Worm (Caenorhabditis elegans) whole organism, L4 larva: Measurements from ENCODE around the gene egl-10.

Experiments
- ama-1 ChIP-seq: fragments of 150-350 bp; optimal IDR thresholded peaks from 2 replicates; lab custom pipeline; 2014; ENCODE audit warnings: inconsistent platforms, mixed read lengths
- attf-4 ChIP-seq: sonication (generic microtip); optimal IDR thresholded peaks from 3 replicates; lab custom pipeline; 2017; ENCODE audit warnings: missing biosample characterization, missing genetic modification characterization
- daf-12 ChIP-seq: fragments of 150-350 bp; optimal IDR thresholded peaks from 2 replicates; lab custom pipeline; 2014; ENCODE audit warnings: missing biosample characterization, missing genetic modification reagents, missing genetic modification characterization
- dpl-1 ChIP-seq: fragments of 150-350 bp; optimal IDR thresholded peaks from 2 replicates; lab custom pipeline; 2014; ENCODE audit warnings: missing biosample characterization, missing genetic modification reagents, missing genetic modification characterization
- hlh-30 ChIP-seq: sonication (generic microtip); optimal IDR thresholded peaks from 2 replicates; lab custom pipeline; 2017; ENCODE audit warnings: antibody characterized with exemption, mild to moderate bottlenecking, missing genetic modification characterization, missing compliant biosample characterization; ENCODE audit not compliant: insufficient read depth
- lsy-2 ChIP-seq, 2 experiments: fragments of 150-350 bp in 1 of 2; sonication (generic microtip) in 1 of 2; optimal IDR thresholded peaks; 2 replicates each; lab custom pipeline; 2014 to 2017; ENCODE audit warnings: missing biosample characterization in 2 of 2, missing genetic modification characterization in 2 of 2
- nhr-11 ChIP-seq: fragments of 150-350 bp; optimal IDR thresholded peaks from 2 replicates; lab custom pipeline; 2014; ENCODE audit warnings: missing biosample characterization, missing genetic modification characterization
- nhr-28 ChIP-seq: fragments of 150-350 bp; optimal IDR thresholded peaks from 2 replicates; lab custom pipeline; 2014; ENCODE audit warnings: missing biosample characterization, missing genetic modification characterization
- nhr-6 ChIP-seq: fragments of 150-350 bp; optimal IDR thresholded peaks from 2 replicates; lab custom pipeline; 2014; ENCODE audit warnings: missing biosample characterization, missing genetic modification characterization
- nhr-76 ChIP-seq: fragments of 150-350 bp; optimal IDR thresholded peaks from 2 replicates; lab custom pipeline; 2014; ENCODE audit warnings: missing biosample characterization, missing genetic modification characterization
- unc-130 ChIP-seq: sonication (generic microtip); optimal IDR thresholded peaks from 2 replicates; lab custom pipeline; 2016; ENCODE audit warnings: missing genetic modification reagents, missing genetic modification characterization, missing compliant biosample characterization
- zfp-3 ChIP-seq: fragments of 200-800 bp; sonication (Bioruptor generic); conservative IDR thresholded peaks from 2 replicates; pipeline ENCODE4 v1.3.6; 2022; ENCODE audit warnings: missing genetic modification reagents, missing genetic modification characterization, missing compliant biosample characterization
- ztf-11 ChIP-seq: fragments of 150-350 bp; optimal IDR thresholded peaks from 2 replicates; lab custom pipeline; 2014; ENCODE audit warnings: missing biosample characterization, missing genetic modification characterization

DNA sequence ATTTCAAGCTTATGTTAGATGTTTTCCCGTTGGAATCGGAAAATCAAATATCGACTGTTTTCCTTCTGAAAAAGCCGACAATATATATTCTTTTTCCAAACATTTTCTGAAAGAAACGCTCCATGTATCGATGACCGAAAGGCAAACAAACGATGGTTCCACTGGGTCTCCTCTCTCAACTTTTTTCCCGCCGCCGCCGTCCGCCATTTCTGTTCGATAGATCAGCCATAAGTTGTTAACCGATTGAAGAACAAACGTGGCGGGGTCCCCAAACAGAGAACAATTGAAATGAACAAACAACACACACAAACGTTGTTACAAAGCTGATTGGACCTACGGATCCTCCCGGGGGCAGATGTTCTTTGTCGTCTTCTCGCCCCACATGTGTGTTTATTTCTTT lies 3.8 kb upstream of the egl-10 start:
- no peak for TF ChIP-seq nhr-76 (tag; lab: Kevin White, UChicago)
- TF ChIP-seq lsy-2 (tag; optimal IDR thresholded peaks at IDR 0.05; lab: Kevin White, UChicago): no peak
- TF ChIP-seq unc-130 (GFP tag; lab: Kevin White, UChicago): no peak
- no peak for TF ChIP-seq ztf-11 (tag; lab: Kevin White, UChicago)
- TF ChIP-seq ama-1 (lab: Kevin White, UChicago): no peak
- peak; percentile 55 for TF ChIP-seq nhr-6
- no peak for TF ChIP-seq dpl-1 (GFP tag; lab: Kevin White, UChicago)
- TF ChIP-seq nhr-11 (tag; lab: Kevin White, UChicago): no peak
- TF ChIP-seq nhr-28 (tag; lab: Kevin White, UChicago): no peak
- no peak for TF ChIP-seq daf-12
- no peak for TF ChIP-seq zfp-3 (GFP tag; lab: Robert Waterston, UW)
- TF ChIP-seq hlh-30 (tag; lab: Kevin White, UChicago): no peak
- TF ChIP-seq attf-4 (tag; lab: Kevin White, UChicago): no peak
